Worm (Caenorhabditis elegans): Measurements from ENCODE around the gene mdt-20.

DNA sequence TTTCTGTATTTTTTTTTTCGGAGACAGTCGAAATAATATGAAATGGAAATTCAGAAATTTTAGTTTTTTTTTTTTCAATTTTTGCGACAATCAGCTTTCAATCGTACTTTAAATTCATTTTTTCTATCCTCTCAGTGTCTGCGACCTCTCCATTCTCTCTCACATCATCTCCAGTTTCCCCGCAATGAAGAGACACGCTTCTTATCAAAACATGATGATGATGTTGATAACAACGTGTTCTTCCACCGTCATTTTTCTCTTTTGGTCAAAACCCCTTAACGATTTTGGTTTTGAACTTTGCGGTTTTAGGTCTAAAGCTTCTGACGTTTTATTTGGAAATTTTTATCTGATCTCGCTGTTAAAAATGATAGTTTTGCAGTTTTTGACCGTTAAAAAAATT, 21.7 kb downstream of the mdt-20 start:
- no peak for TF ChIP-seq zag-1 (tag; optimal IDR thresholded peaks at IDR 0.05)
- no peak for TF ChIP-seq mdl-1 (tag; optimal IDR thresholded peaks at IDR 0.05)
- no peak for TF ChIP-seq aha-1 (tag)
- TF ChIP-seq nhr-237 (tag; optimal IDR thresholded peaks at IDR 0.05): no peak
- no peak for TF ChIP-seq snpc-4 (tag; optimal IDR thresholded peaks at IDR 0.05)
- no peak for TF ChIP-seq nhr-77 (tag; optimal IDR thresholded peaks at IDR 0.05)
- no peak for TF ChIP-seq dmd-6 (GFP tag; IDR thresholded peaks at IDR 0.05)

Measured in whole organism, L4 larva.